Worm (Caenorhabditis elegans) whole organism, L4 larva: ENCODE results near the gene cest-33.

ENCODE experiments used
- F44E2.7 ChIP-seq: fragments of 200-800 bp; sonication (Bioruptor generic); IDR thresholded peaks from 2 replicates; pipeline ENCODE4 v2.1.2; 2022; ENCODE audit warnings: missing genetic modification characterization, missing compliant biosample characterization
- aly-2 ChIP-seq: sonication (generic microtip); optimal IDR thresholded peaks from 2 replicates; lab custom pipeline; 2018; ENCODE audit warnings: missing biosample characterization, missing genetic modification characterization
- ces-1 ChIP-seq: fragments of 150-350 bp; sonication (generic microtip); optimal IDR thresholded peaks from 4 replicates; lab custom pipeline; 2014; ENCODE audit warnings: missing biosample characterization, missing genetic modification reagents, missing genetic modification characterization
- daf-8 ChIP-seq: fragments of 200-800 bp; sonication (Bioruptor generic); IDR thresholded peaks from 2 replicates; pipeline ENCODE4 v1.3.6; 2022; ENCODE audit warnings: missing genetic modification characterization, missing compliant biosample characterization
- dpl-1 ChIP-seq: fragments of 150-350 bp; optimal IDR thresholded peaks from 2 replicates; lab custom pipeline; 2014; ENCODE audit warnings: missing biosample characterization, missing genetic modification reagents, missing genetic modification characterization
- jun-1 ChIP-seq: fragments of 150-350 bp; optimal IDR thresholded peaks from 2 replicates; lab custom pipeline; 2014; ENCODE audit warnings: missing biosample characterization, missing genetic modification reagents, missing genetic modification characterization
- nhr-11 ChIP-seq: fragments of 150-350 bp; optimal IDR thresholded peaks from 2 replicates; lab custom pipeline; 2014; ENCODE audit warnings: missing biosample characterization, missing genetic modification characterization
- nhr-111 ChIP-seq: fragments of 200-800 bp; sonication (Bioruptor generic); optimal IDR thresholded peaks from 2 replicates; lab custom pipeline; 2018; ENCODE audit warnings: mild to moderate bottlenecking, missing genetic modification characterization, missing compliant biosample characterization
- nhr-6 ChIP-seq: fragments of 150-350 bp; optimal IDR thresholded peaks from 2 replicates; lab custom pipeline; 2014; ENCODE audit warnings: missing biosample characterization, missing genetic modification characterization
- pha-4 ChIP-seq, 2 experiments: fragments of 150-350 bp in 1 of 2; fragments of 200-800 bp in 1 of 2; sonication (Bioruptor generic) in 1 of 2; IDR thresholded peaks in 1 of 2; optimal IDR thresholded peaks in 1 of 2; 2 replicates each; pipeline versions ENCODE4 v1.3.6 to Lab custom; 2014 to 2022; ENCODE audit warnings: missing genetic modification characterization in 2 of 2, missing genetic modification reagents in 2 of 2, missing biosample characterization in 1 of 2, missing compliant biosample characterization in 1 of 2
- pqm-1 ChIP-seq: sonication (generic microtip); optimal IDR thresholded peaks from 2 replicates; lab custom pipeline; 2017; ENCODE audit warnings: missing biosample characterization, missing genetic modification characterization
- skn-1 ChIP-seq: fragments of 150-350 bp; optimal IDR thresholded peaks from 2 replicates; lab custom pipeline; 2014; ENCODE audit warnings: missing biosample characterization, missing genetic modification characterization
- unc-62 ChIP-seq, 3 experiments: fragments of 150-350 bp in 1 of 3; sonication (generic microtip); optimal IDR thresholded peaks in 2 of 3; peaks in 1 of 3; 1 replicate in 1 of 3; 2 replicates in 2 of 3; lab custom pipeline; 2014 to 2017; ENCODE audit warnings: missing biosample characterization in 3 of 3, missing genetic modification characterization in 3 of 3, missing genetic modification reagents in 3 of 3, missing genotype in 1 of 3

- TF ChIP-seq nhr-11 (tag; lab: Kevin White, UChicago) = no peak
- no peak for TF ChIP-seq jun-1
- no peak for TF ChIP-seq daf-8 (GFP tag; lab: Robert Waterston, UW)
- TF ChIP-seq pqm-1 (tag; lab: Kevin White, UChicago) = peak; percentile 69
- no peak for TF ChIP-seq pha-4 (GFP tag; IDR thresholded peaks at IDR 0.05; lab: Robert Waterston, UW)
- TF ChIP-seq pha-4 (tag; optimal IDR thresholded peaks at IDR 0.05; lab: Kevin White, UChicago) = no peak
- TF ChIP-seq nhr-6 = no peak
- no peak for TF ChIP-seq nhr-111
- no peak for TF ChIP-seq F44E2.7
- no peak for TF ChIP-seq skn-1 (tag; lab: Kevin White, UChicago)
- no peak for TF ChIP-seq aly-2 (tag; lab: Kevin White, UChicago)
- TF ChIP-seq unc-62 (GFP tag; optimal IDR thresholded peaks at IDR 0.05 in 1 of 2; lab: Kevin White, UChicago) = no peak
- TF ChIP-seq unc-62 (tag; optimal IDR thresholded peaks at IDR 0.05; lab: Kevin White, UChicago) = no peak
- no peak for TF ChIP-seq ces-1 (GFP tag; lab: Kevin White, UChicago)
- TF ChIP-seq dpl-1 (GFP tag; lab: Kevin White, UChicago) = no peak
Measured at ce11 chrV:6414469-6414868, 49.0 kb upstream of the cest-33 start.
